Worm (Caenorhabditis elegans): ENCODE measurements around the gene pho-10.
A peak's percentile ranks its signal among the peaks of the same experiment; 100 is the strongest.

The pho-10 gene

ce11 chrII:9892409-9892808, 28.0 kb downstream of the pho-10 start, which contains the start of gene C08H9.16:
C08H9.16 (plus strand) TSS chrII:9892778.
- no peak for TF ChIP-seq K09A11.1 (tag; optimal IDR thresholded peaks at IDR 0.05; ENCODE audit: insufficient read depth)
- TF ChIP-seq nfya-1 (tag; optimal IDR thresholded peaks at IDR 0.05) = peak; percentile 73
- no peak for TF ChIP-seq rnt-1 (tag; optimal IDR thresholded peaks at IDR 0.05)
- peak; percentile 33 for TF ChIP-seq unc-42 (tag; optimal IDR thresholded peaks at IDR 0.05)

- no peak for TF ChIP-seq ceh-22 (tag; optimal IDR thresholded peaks at IDR 0.05)
- TF ChIP-seq elt-2 (tag; optimal IDR thresholded peaks at IDR 0.05) = peak; percentile 81
Measured at ce11 chrII:9891823-9892222, 28.5 kb downstream of the pho-10 start.

ce11 chrII:9891031-9891689, 29.2 kb downstream of the pho-10 start, which contains the start of gene vgln-1:
vgln-1 (minus strand) TSS chrII:9891081.
- TF ChIP-seq ceh-6 (GFP tag; optimal IDR thresholded peaks at IDR 0.05) = no peak
- TF ChIP-seq dve-1 (tag; optimal IDR thresholded peaks at IDR 0.05) = no peak
- TF ChIP-seq ceh-30 (tag; optimal IDR thresholded peaks at IDR 0.05) = no peak

ce11 chrII:9888549-9888948, 31.8 kb downstream of the pho-10 start:
- TF ChIP-seq nhr-11 (tag; optimal IDR thresholded peaks at IDR 0.05) (no peak), ceh-30 (tag; optimal IDR thresholded peaks at IDR 0.05) (no peak), T23F11.4 (GFP tag; optimal IDR thresholded peaks at IDR 0.05) (no peak), hlh-6 (tag; optimal IDR thresholded peaks at IDR 0.05) (no peak), hlh-15 (tag; optimal IDR thresholded peaks at IDR 0.05) (no peak), pha-2 (tag; optimal IDR thresholded peaks at IDR 0.05) (no peak), ahr-1 (tag; optimal IDR thresholded peaks at IDR 0.05) (no peak), C38D4.7 (GFP tag; optimal IDR thresholded peaks at IDR 0.05) (no peak), mec-3 (tag; optimal IDR thresholded peaks at IDR 0.05; ENCODE audit: borderline replicate concordance) (no peak), K09A11.1 (tag; optimal IDR thresholded peaks at IDR 0.05; ENCODE audit: insufficient read depth) (no peak), ttx-3 (tag; optimal IDR thresholded peaks at IDR 0.05) (no peak), pat-9 (tag; optimal IDR thresholded peaks at IDR 0.05) (no peak), ets-4 (tag; optimal IDR thresholded peaks at IDR 0.05) (no peak), ceh-9 (tag; optimal IDR thresholded peaks at IDR 0.05) (no peak), pqm-1 (tag; optimal IDR thresholded peaks at IDR 0.05) (no peak), ceh-45 (GFP tag; IDR thresholded peaks at IDR 0.05) (no peak)

- TF ChIP-seq nhr-11 (tag; optimal IDR thresholded peaks at IDR 0.05) (no peak), sox-4 (tag; optimal IDR thresholded peaks at IDR 0.05) (no peak), hlh-6 (tag; optimal IDR thresholded peaks at IDR 0.05) (no peak), F13H6.1 (tag; optimal IDR thresholded peaks at IDR 0.05) (no peak), npax-4 (tag; optimal IDR thresholded peaks at IDR 0.05) (no peak), eyg-1 (tag; optimal IDR thresholded peaks at IDR 0.05) (no peak), zip-5 (tag; optimal IDR thresholded peaks at IDR 0.05) (no peak), dve-1 (tag; optimal IDR thresholded peaks at IDR 0.05) (no peak), ahr-1 (tag; optimal IDR thresholded peaks at IDR 0.05) (no peak), mec-3 (tag; optimal IDR thresholded peaks at IDR 0.05; ENCODE audit: borderline replicate concordance) (no peak), elt-2 (tag; optimal IDR thresholded peaks at IDR 0.05) (no peak), ceh-30 (tag; optimal IDR thresholded peaks at IDR 0.05) (no peak), ceh-2 (tag; optimal IDR thresholded peaks at IDR 0.05) (no peak), ceh-18 (tag; optimal IDR thresholded peaks at IDR 0.05) (no peak), T23F11.4 (GFP tag; optimal IDR thresholded peaks at IDR 0.05) (no peak), K09A11.1 (tag; optimal IDR thresholded peaks at IDR 0.05; ENCODE audit: insufficient read depth) (no peak)
Measured at ce11 chrII:9886216-9886615, 34.2 kb downstream of the pho-10 start, which contains the start of gene algn-8. algn-8 (minus strand) TSS chrII:9886442.

ce11 chrII:9880826-9881225, 39.5 kb downstream of the pho-10 start, which contains the start of gene C08H9.15:
C08H9.15 (plus strand) TSS chrII:9881193.
- TF ChIP-seq K09A11.1 (tag; optimal IDR thresholded peaks at IDR 0.05; ENCODE audit: insufficient read depth) (no peak), C38D4.7 (GFP tag; optimal IDR thresholded peaks at IDR 0.05) (no peak), ceh-14 (tag; optimal IDR thresholded peaks at IDR 0.05) (no peak), C08G9.2 (tag; optimal IDR thresholded peaks at IDR 0.05) (no peak), ceh-19 (GFP tag; optimal IDR thresholded peaks at IDR 0.05) (no peak), fkh-10 (GFP tag; optimal IDR thresholded peaks at IDR 0.05) (no peak)
